Worm (Caenorhabditis elegans) whole organism, L2 larva: ENCODE data around the gene slmp-1.

ENCODE experiments used
- aly-2 ChIP-seq: fragments of 150-350 bp; optimal IDR thresholded peaks from 2 replicates; lab custom pipeline; 2014; ENCODE audit warnings: missing biosample characterization, missing genetic modification characterization
- lin-39 ChIP-seq: fragments of 150-350 bp; optimal IDR thresholded peaks from 2 replicates; lab custom pipeline; 2014; ENCODE audit warnings: missing biosample characterization, missing genetic modification reagents, missing genetic modification characterization
- mdl-1 ChIP-seq, 2 experiments: fragments of 150-350 bp in 1 of 2; sonication (generic microtip) in 1 of 2; optimal IDR thresholded peaks; 2 replicates each; lab custom pipeline; 2017; ENCODE audit warnings: missing biosample characterization in 2 of 2, missing genetic modification characterization in 2 of 2
- zag-1 ChIP-seq: fragments of 150-350 bp; optimal IDR thresholded peaks from 2 replicates; lab custom pipeline; 2014; ENCODE audit warnings: missing biosample characterization, missing genetic modification characterization

DNA sequence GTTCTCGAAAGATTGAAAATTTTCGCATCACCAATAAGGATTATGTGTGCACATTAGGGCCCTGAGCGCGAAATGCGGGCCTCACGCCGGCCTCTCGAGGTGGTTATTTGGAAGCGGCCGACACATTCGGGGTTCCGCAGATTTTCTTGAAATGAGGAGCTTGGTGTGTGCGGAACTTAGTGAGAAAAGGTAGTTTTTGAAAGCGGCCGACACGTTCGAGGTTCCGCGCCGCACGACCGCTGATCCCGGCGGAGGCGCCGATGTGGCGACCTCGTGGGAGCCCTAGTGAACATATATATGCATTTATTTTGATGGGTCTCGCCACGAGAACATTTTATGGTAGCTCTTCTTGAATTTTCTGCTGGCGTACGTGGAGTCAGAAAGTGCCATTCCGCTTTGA is 53.3 kb downstream of the slmp-1 start:
- TF ChIP-seq zag-1 (tag; lab: Kevin White, UChicago) (no peak), lin-39 (tag; lab: Kevin White, UChicago) (no peak), mdl-1 (tag; optimal IDR thresholded peaks at IDR 0.05; lab: Kevin White, UChicago) (no peak), aly-2 (no peak)
